Worm (Caenorhabditis elegans): ENCODE data around the gene C17C3.3.

ce11 chrII:5537524-5537923, 24.0 kb upstream of the C17C3.3 start, which contains the start of gene C17C3.11:
- TF ChIP-seq ceh-8 (GFP tag; optimal IDR thresholded peaks at IDR 0.05), result no peak
- TF ChIP-seq nhr-28 (tag; optimal IDR thresholded peaks at IDR 0.05), result no peak
